Worm (Caenorhabditis elegans) whole organism, L4 larva: ENCODE measurements around the gene F07D3.3.
"Not testable (repeated sequence)": the region's sequence is repeated elsewhere in the genome, so short reads cannot be mapped to it uniquely, and the experiment has no call there.

Experiments used
- F26F4.8 ChIP-seq: fragments of 200-800 bp; sonication (Bioruptor generic); conservative IDR thresholded peaks from 2 replicates; pipeline ENCODE4 v1.3.6; 2022; ENCODE audit warnings: missing genetic modification characterization, missing compliant biosample characterization
- R02D3.7 ChIP-seq: fragments of 150-350 bp; sonication (generic microtip); optimal IDR thresholded peaks from 3 replicates; lab custom pipeline; 2014; ENCODE audit warnings: missing biosample characterization, missing genetic modification characterization
- T20F7.1 ChIP-seq: fragments of 200-800 bp; sonication (Bioruptor generic); optimal IDR thresholded peaks from 2 replicates; lab custom pipeline; 2018; ENCODE audit warnings: mild to moderate bottlenecking, missing genetic modification characterization, missing compliant biosample characterization
- Y105C5A.15 ChIP-seq: fragments of 200-800 bp; sonication (Bioruptor generic); IDR thresholded peaks from 2 replicates; pipeline ENCODE4 v1.3.6; 2022; ENCODE audit warnings: missing genetic modification characterization, missing compliant biosample characterization
- Y48G9A.11 ChIP-seq: fragments of 200-800 bp; sonication (Bioruptor generic); IDR thresholded peaks from 2 replicates; pipeline ENCODE4 v1.3.6; 2022; ENCODE audit warnings: missing genetic modification reagents, missing genetic modification characterization, missing compliant biosample characterization
- Y75B8A.6 ChIP-seq: fragments of 200-800 bp; sonication (Bioruptor generic); IDR thresholded peaks from 2 replicates; pipeline ENCODE4 v1.3.6; 2022; ENCODE audit warnings: missing genetic modification reagents, missing genetic modification characterization, missing compliant biosample characterization
- arid-1 ChIP-seq: fragments of 200-800 bp; sonication (Bioruptor generic); conservative IDR thresholded peaks from 2 replicates; pipeline ENCODE4 v1.3.6; 2022; ENCODE audit warnings: missing genetic modification reagents, missing genetic modification characterization, missing compliant biosample characterization
- ceh-44 ChIP-seq: fragments of 200-800 bp; sonication (Bioruptor generic); IDR thresholded peaks from 2 replicates; pipeline ENCODE4 v1.3.6; 2022; ENCODE audit warnings: missing genetic modification reagents, missing genetic modification characterization, missing compliant biosample characterization
- ceh-82 ChIP-seq: sonication (generic microtip); optimal IDR thresholded peaks from 2 replicates; lab custom pipeline; 2017; ENCODE audit warnings: missing biosample characterization, missing genetic modification characterization
- ces-1 ChIP-seq: fragments of 150-350 bp; sonication (generic microtip); optimal IDR thresholded peaks from 4 replicates; lab custom pipeline; 2014; ENCODE audit warnings: missing biosample characterization, missing genetic modification reagents, missing genetic modification characterization
- cey-2 ChIP-seq: sonication (generic microtip); optimal IDR thresholded peaks from 3 replicates; lab custom pipeline; 2017; ENCODE audit warnings: missing genetic modification characterization, mild to moderate bottlenecking, missing compliant biosample characterization, antibody characterized with exemption, borderline replicate concordance; ENCODE audit not compliant: insufficient read depth
- daf-12 ChIP-seq: fragments of 150-350 bp; optimal IDR thresholded peaks from 2 replicates; lab custom pipeline; 2014; ENCODE audit warnings: missing biosample characterization, missing genetic modification reagents, missing genetic modification characterization
- dpl-1 ChIP-seq: fragments of 150-350 bp; optimal IDR thresholded peaks from 2 replicates; lab custom pipeline; 2014; ENCODE audit warnings: missing biosample characterization, missing genetic modification reagents, missing genetic modification characterization
- fkh-10 ChIP-seq: fragments of 150-350 bp; optimal IDR thresholded peaks from 2 replicates; lab custom pipeline; 2014; ENCODE audit warnings: missing biosample characterization, missing genetic modification reagents, missing genetic modification characterization
- gei-8 ChIP-seq: fragments of 200-800 bp; sonication (Bioruptor generic); optimal IDR thresholded peaks from 2 replicates; lab custom pipeline; 2018; ENCODE audit warnings: mild to moderate bottlenecking, missing genetic modification characterization, missing compliant biosample characterization
- hlh-30 ChIP-seq: sonication (generic microtip); optimal IDR thresholded peaks from 2 replicates; lab custom pipeline; 2017; ENCODE audit warnings: antibody characterized with exemption, mild to moderate bottlenecking, missing genetic modification characterization, missing compliant biosample characterization; ENCODE audit not compliant: insufficient read depth
- hmg-1.1 ChIP-seq: fragments of 200-800 bp; sonication (Bioruptor generic); IDR thresholded peaks from 2 replicates; pipeline ENCODE4 v1.3.6; 2022; ENCODE audit warnings: missing genetic modification reagents, missing genetic modification characterization, missing compliant biosample characterization
- lim-7 ChIP-seq: fragments of 200-800 bp; sonication (Bioruptor generic); IDR thresholded peaks from 2 replicates; pipeline ENCODE4 v1.3.6; 2022; ENCODE audit warnings: missing genetic modification characterization, missing compliant biosample characterization
- lin-1 ChIP-seq: fragments of 200-800 bp; sonication (Bioruptor generic); IDR thresholded peaks from 2 replicates; pipeline ENCODE4 v1.3.6; 2022; ENCODE audit warnings: missing genetic modification reagents, missing genetic modification characterization, missing compliant biosample characterization
- lin-38 ChIP-seq: fragments of 200-800 bp; sonication (Bioruptor generic); IDR thresholded peaks from 2 replicates; pipeline ENCODE4 v1.3.6; 2022; ENCODE audit warnings: missing genetic modification reagents, missing genetic modification characterization, missing compliant biosample characterization
- lsy-2 ChIP-seq, 2 experiments: fragments of 150-350 bp in 1 of 2; sonication (generic microtip) in 1 of 2; optimal IDR thresholded peaks; 2 replicates each; lab custom pipeline; 2014 to 2017; ENCODE audit warnings: missing biosample characterization in 2 of 2, missing genetic modification characterization in 2 of 2
- madf-5 ChIP-seq, 2 experiments: fragments of 200-800 bp; sonication (Bioruptor generic); IDR thresholded peaks; 2 replicates each; pipeline ENCODE4 v1.3.6; 2022; ENCODE audit warnings: missing compliant biosample characterization in 2 of 2, missing genetic modification characterization in 2 of 2
- mdl-1 ChIP-seq, 2 experiments: fragments of 150-350 bp in 1 of 2; sonication (generic microtip) in 1 of 2; optimal IDR thresholded peaks; 2 replicates each; lab custom pipeline; 2014 to 2017; ENCODE audit warnings: missing biosample characterization in 2 of 2, missing genetic modification characterization in 2 of 2
- mdt-29 ChIP-seq: fragments of 200-800 bp; sonication (Bioruptor generic); IDR thresholded peaks from 2 replicates; pipeline ENCODE4 v1.3.6; 2022; ENCODE audit warnings: missing genetic modification reagents, missing genetic modification characterization, missing compliant biosample characterization
- mep-1 ChIP-seq: fragments of 150-350 bp; sonication (generic microtip); optimal IDR thresholded peaks from 3 replicates; lab custom pipeline; 2014; ENCODE audit warnings: missing biosample characterization, missing genetic modification characterization
- mes-2 ChIP-seq: sonication (generic microtip); optimal IDR thresholded peaks from 2 replicates; lab custom pipeline; 2016; ENCODE audit warnings: missing genotype, mild to moderate bottlenecking, missing genetic modification characterization, missing compliant biosample characterization; ENCODE audit not compliant: poor library complexity, severe bottlenecking
- nhr-102 ChIP-seq: sonication (generic microtip); optimal IDR thresholded peaks from 2 replicates; lab custom pipeline; 2016; ENCODE audit warnings: mild to moderate bottlenecking, missing genetic modification characterization, moderate library complexity, missing compliant biosample characterization
- nhr-41 ChIP-seq: fragments of 200-800 bp; sonication (Bioruptor generic); IDR thresholded peaks from 2 replicates; pipeline ENCODE4 v1.3.6; 2022; ENCODE audit warnings: missing genetic modification reagents, missing genetic modification characterization, missing compliant biosample characterization
- pha-4 ChIP-seq, 2 experiments: fragments of 150-350 bp in 1 of 2; fragments of 200-800 bp in 1 of 2; sonication (Bioruptor generic) in 1 of 2; IDR thresholded peaks in 1 of 2; optimal IDR thresholded peaks in 1 of 2; 2 replicates each; pipeline versions ENCODE4 v1.3.6 to Lab custom; 2014 to 2022; ENCODE audit warnings: missing genetic modification characterization in 2 of 2, missing genetic modification reagents in 2 of 2, missing biosample characterization in 1 of 2, missing compliant biosample characterization in 1 of 2
- php-3 ChIP-seq: fragments of 200-800 bp; sonication (Bioruptor generic); IDR thresholded peaks from 2 replicates; pipeline ENCODE4 v1.3.6; 2022; ENCODE audit warnings: missing genetic modification reagents, missing genetic modification characterization, missing compliant biosample characterization
- snpc-1.2 ChIP-seq: fragments of 200-800 bp; sonication (Bioruptor generic); IDR thresholded peaks from 2 replicates; pipeline ENCODE4 v1.3.6; 2022; ENCODE audit warnings: missing genetic modification reagents, missing genetic modification characterization, missing compliant biosample characterization
- tag-97 ChIP-seq: fragments of 200-800 bp; sonication (Bioruptor generic); IDR thresholded peaks from 2 replicates; pipeline ENCODE4 v1.3.6; 2022; ENCODE audit warnings: missing genetic modification characterization, missing compliant biosample characterization
- tra-1 ChIP-seq: fragments of 200-800 bp; sonication (Bioruptor generic); IDR thresholded peaks from 2 replicates; pipeline ENCODE4 v1.3.6; 2022; ENCODE audit warnings: missing genetic modification reagents, missing genetic modification characterization, missing compliant biosample characterization
- unc-130 ChIP-seq: sonication (generic microtip); optimal IDR thresholded peaks from 2 replicates; lab custom pipeline; 2016; ENCODE audit warnings: missing genetic modification reagents, missing genetic modification characterization, missing compliant biosample characterization
- unc-62 ChIP-seq, 3 experiments: fragments of 150-350 bp in 1 of 3; sonication (generic microtip); optimal IDR thresholded peaks in 2 of 3; peaks in 1 of 3; 1 replicate in 1 of 3; 2 replicates in 2 of 3; lab custom pipeline; 2014 to 2017; ENCODE audit warnings: missing biosample characterization in 3 of 3, missing genetic modification characterization in 3 of 3, missing genetic modification reagents in 3 of 3, missing genotype in 1 of 3
- vab-7 ChIP-seq: fragments of 200-800 bp; sonication (Bioruptor generic); IDR thresholded peaks from 2 replicates; pipeline ENCODE4 v1.3.6; 2022; ENCODE audit warnings: missing genetic modification reagents, missing genetic modification characterization, missing compliant biosample characterization
- zip-2 ChIP-seq: fragments of 150-350 bp; optimal IDR thresholded peaks from 2 replicates; lab custom pipeline; 2014; ENCODE audit warnings: missing biosample characterization, missing genetic modification characterization

The F07D3.3 gene

DNA sequence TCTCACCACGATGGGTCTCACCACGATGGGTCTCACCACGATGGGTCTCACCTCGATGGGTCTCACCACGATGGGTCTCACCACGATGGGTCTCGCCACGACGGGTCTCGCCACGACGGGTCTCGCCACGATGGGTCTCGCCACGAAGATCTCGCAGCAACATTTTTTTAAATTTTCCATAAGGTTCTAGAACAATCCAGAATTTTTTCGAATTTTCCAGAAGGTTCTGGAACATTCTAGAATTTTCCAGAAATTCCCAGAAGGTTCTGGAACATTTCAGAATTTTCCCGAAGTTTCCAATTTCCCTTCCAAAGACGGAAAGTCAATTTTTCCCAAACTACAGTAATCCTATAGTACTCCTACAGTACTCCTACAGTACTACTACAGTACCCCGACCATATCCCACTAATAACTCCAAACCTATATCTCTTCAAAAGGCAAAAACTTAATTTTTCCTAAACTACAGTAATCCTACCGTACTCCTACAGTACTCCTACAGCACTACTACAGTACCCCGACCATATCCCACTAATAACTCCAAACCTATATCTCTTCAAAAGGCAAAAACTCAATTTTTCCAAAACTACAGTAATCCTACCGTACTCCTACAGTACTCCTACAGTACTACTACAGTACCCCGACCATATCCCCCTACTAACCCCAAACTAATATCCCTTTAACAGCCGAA, 23.0 kb downstream of the F07D3.3 start, which contains the start of gene Y54B9A.1:
Gene Y54B9A.1 (minus strand): TSS at position 235 of the 688 bp plus-strand sequence.
- TF ChIP-seq arid-1 (peak; percentile 65; the same call in 1 of the 2 replicates), Y105C5A.15 (GFP tag; lab: Robert Waterston, UW) (peak; percentile 81), vab-7 (0 out of 2 replicates have a peak, but pooled peaks have one; percentile 43), tra-1 (GFP tag; lab: Robert Waterston, UW) (0 out of 2 replicates have a peak, but pooled peaks have one; percentile 57), Y48G9A.11 (peak; percentile 75; the same call in 1 of the 2 replicates), php-3 (GFP tag; lab: Robert Waterston, UW) (peak; percentile 35; the same call in 1 of the 2 replicates), snpc-1.2 (peak; percentile 73), pha-4 (GFP tag; IDR thresholded peaks at IDR 0.05; lab: Robert Waterston, UW) (peak; percentile 55), lin-38 (GFP tag; lab: Robert Waterston, UW) (peak; percentile 66; the same call in 1 of the 2 replicates), lim-7 (GFP tag; lab: Robert Waterston, UW) (peak; percentile 71), Y75B8A.6 (GFP tag; lab: Robert Waterston, UW) (0 out of 2 replicates have a peak, but pooled peaks have one; percentile 62), mdt-29 (GFP tag; lab: Robert Waterston, UW) (0 out of 2 replicates have a peak, but pooled peaks have one; percentile 22), madf-5 (GFP tag; IDR thresholded peaks at IDR 0.05; lab: Robert Waterston, UW) (peak in 1 of 2 experiments; percentile 68; a peak in 1 of 4 replicates)
- TF ChIP-seq pha-4 (tag; optimal IDR thresholded peaks at IDR 0.05; lab: Kevin White, UChicago) = not testable (repeated sequence)

DNA sequence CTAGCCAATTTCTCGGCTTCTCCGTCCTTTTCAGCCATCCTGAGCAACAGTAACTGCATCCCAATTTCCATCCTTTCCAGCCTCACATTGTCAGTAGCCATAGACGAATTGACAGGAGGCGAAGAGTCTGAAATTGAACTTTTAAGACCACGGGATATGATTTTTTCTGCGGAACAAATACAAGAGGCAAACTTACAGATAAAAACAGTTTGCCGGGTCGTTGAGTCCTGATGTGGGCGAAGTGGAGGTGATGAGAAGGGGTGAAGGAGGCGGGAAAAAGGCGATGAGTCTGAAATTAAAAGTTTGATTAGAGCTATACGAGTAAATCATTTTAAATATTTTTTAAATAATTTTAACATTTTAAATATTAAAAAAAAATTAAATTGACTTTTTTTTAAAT, 35.4 kb downstream of the F07D3.3 start, which contains the start of gene F36D4.6:
Gene F36D4.6 (minus strand): TSS at position 101 of the 400 bp plus-strand sequence.
- no peak for TF ChIP-seq gei-8 (GFP tag; lab: Kevin White, UChicago)
- TF ChIP-seq T20F7.1 (GFP tag; lab: Kevin White, UChicago) = no peak
- no peak for TF ChIP-seq daf-12 (tag; lab: Kevin White, UChicago)
- TF ChIP-seq cey-2 = no peak
- no peak for TF ChIP-seq ceh-44 (GFP tag; lab: Robert Waterston, UW)
- TF ChIP-seq Y75B8A.6 (GFP tag; lab: Robert Waterston, UW) = no peak
- TF ChIP-seq lin-38 (GFP tag; lab: Robert Waterston, UW) = no peak
- TF ChIP-seq F26F4.8 (GFP tag; lab: Robert Waterston, UW) = no peak
- TF ChIP-seq lin-1 (GFP tag; lab: Robert Waterston, UW) = no peak
- no peak for TF ChIP-seq nhr-41 (GFP tag; lab: Robert Waterston, UW)
- TF ChIP-seq mes-2 = no peak
- no peak for TF ChIP-seq unc-130 (GFP tag; lab: Kevin White, UChicago)
- no peak for TF ChIP-seq tag-97
- TF ChIP-seq mdl-1 (tag; optimal IDR thresholded peaks at IDR 0.05; lab: Kevin White, UChicago) = no peak
- no peak for TF ChIP-seq hmg-1.1 (GFP tag; lab: Robert Waterston, UW)
- no peak for TF ChIP-seq R02D3.7 (tag; lab: Kevin White, UChicago)

DNA sequence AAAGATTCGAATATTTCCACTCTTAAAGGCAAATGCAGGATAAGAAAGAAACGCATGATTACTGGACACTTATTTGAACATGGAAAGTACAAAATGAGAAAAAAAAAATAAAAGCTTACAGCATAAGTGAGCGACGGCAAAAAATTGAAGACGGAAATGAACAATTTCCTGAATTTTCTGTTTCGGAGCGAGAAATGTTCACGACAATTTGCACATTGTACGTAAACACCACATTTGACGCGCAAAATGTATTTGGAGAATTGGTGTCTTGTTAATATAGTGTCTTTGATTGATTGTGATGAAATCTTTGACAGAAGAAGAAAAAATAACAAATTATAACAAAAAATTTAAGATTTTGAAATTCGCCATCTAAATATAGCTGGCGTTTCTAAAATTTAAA, 36.9 kb downstream of the F07D3.3 start, which contains the start of gene F36D4.5:
Gene F36D4.5 (minus strand): TSS at position 225 of the 400 bp plus-strand sequence.
- TF ChIP-seq lsy-2 (tag; optimal IDR thresholded peaks at IDR 0.05; lab: Kevin White, UChicago) = peak in 1 of 2 experiments; percentile 66
- peak; percentile 39 for TF ChIP-seq mep-1
- no peak for TF ChIP-seq zip-2
- peak; percentile 18 for TF ChIP-seq ces-1 (GFP tag; lab: Kevin White, UChicago)
- TF ChIP-seq ceh-82 (tag; lab: Kevin White, UChicago) = no peak
- peak; percentile 47 for TF ChIP-seq fkh-10 (GFP tag; lab: Kevin White, UChicago)
- peak in 1 of 2 experiments; percentile 10 for TF ChIP-seq unc-62 (GFP tag; optimal IDR thresholded peaks at IDR 0.05 in 1 of 2; lab: Kevin White, UChicago)
- TF ChIP-seq unc-62 (tag; optimal IDR thresholded peaks at IDR 0.05; lab: Kevin White, UChicago) = no peak
- peak; percentile 1 for TF ChIP-seq dpl-1 (GFP tag; lab: Kevin White, UChicago)
- no peak for TF ChIP-seq nhr-102
- TF ChIP-seq mes-2 = peak; percentile 28
- peak; percentile 4 for TF ChIP-seq hlh-30 (tag; lab: Kevin White, UChicago)
